Worm (Caenorhabditis elegans) whole organism, late embryonic: ENCODE data around the gene F11G11.5.

Source experiments
- ama-1 ChIP-seq: fragments of 150-350 bp; optimal IDR thresholded peaks from 2 replicates; lab custom pipeline; 2014
- ceh-31 ChIP-seq: sonication (generic microtip); optimal IDR thresholded peaks from 2 replicates; lab custom pipeline; 2016; ENCODE audit warnings: missing genetic modification characterization, missing compliant biosample characterization
- ref-2 ChIP-seq: sonication (generic microtip); optimal IDR thresholded peaks from 2 replicates; lab custom pipeline; 2016; ENCODE audit warnings: missing genetic modification characterization, missing compliant biosample characterization

ce11 chrII:4905883-4906282 is 48.2 kb downstream of the F11G11.5 start:
- no peak for TF ChIP-seq ref-2 (tag; lab: Kevin White, UChicago)
- TF ChIP-seq ama-1: no peak
- TF ChIP-seq ceh-31 (tag; lab: Kevin White, UChicago): no peak
